Worm (Caenorhabditis elegans) whole organism, early embryonic: Measurements from ENCODE around the gene acc-1.

Source experiments
- B0310.2 ChIP-seq: sonication (generic microtip); optimal IDR thresholded peaks from 2 replicates; lab custom pipeline; 2016; ENCODE audit warnings: mild to moderate bottlenecking, missing genetic modification characterization, missing compliant biosample characterization
- F13C5.2 ChIP-seq: sonication (generic microtip); optimal IDR thresholded peaks from 2 replicates; lab custom pipeline; 2017; ENCODE audit warnings: mild to moderate bottlenecking, missing genetic modification characterization, inconsistent platforms, missing compliant biosample characterization
- aly-1 ChIP-seq: sonication (generic microtip); optimal IDR thresholded peaks from 2 replicates; lab custom pipeline; 2016; ENCODE audit warnings: missing genetic modification characterization, missing compliant biosample characterization
- ama-1 ChIP-seq: fragments of 150-350 bp; optimal IDR thresholded peaks from 2 replicates; lab custom pipeline; 2014
- ceh-13 ChIP-seq: fragments of 200-800 bp; sonication (Bioruptor generic); optimal IDR thresholded peaks from 2 replicates; lab custom pipeline; 2018; ENCODE audit warnings: mild to moderate bottlenecking, missing genetic modification characterization, missing compliant biosample characterization
- ceh-36 ChIP-seq: sonication (generic microtip); optimal IDR thresholded peaks from 2 replicates; lab custom pipeline; 2016; ENCODE audit warnings: missing genetic modification characterization, inconsistent platforms, missing compliant biosample characterization
- ets-7 ChIP-seq: sonication (generic microtip); optimal IDR thresholded peaks from 2 replicates; lab custom pipeline; 2016; ENCODE audit warnings: missing genotype, missing genetic modification characterization, missing compliant biosample characterization
- flt-1 ChIP-seq: fragments of 200-800 bp; sonication (Bioruptor generic); IDR thresholded peaks from 2 replicates; pipeline ENCODE4 v1.3.6; 2022; ENCODE audit warnings: missing genetic modification characterization, missing compliant biosample characterization
- hmbx-1 ChIP-seq: sonication (generic microtip); optimal IDR thresholded peaks from 2 replicates; lab custom pipeline; 2016; ENCODE audit warnings: mild to moderate bottlenecking, missing genetic modification characterization, missing compliant biosample characterization
- hmg-4 ChIP-seq: fragments of 200-800 bp; sonication (Bioruptor generic); optimal IDR thresholded peaks from 2 replicates; lab custom pipeline; 2018; ENCODE audit warnings: mild to moderate bottlenecking, missing genetic modification characterization, missing compliant biosample characterization
- hnd-1 ChIP-seq: sonication (generic microtip); optimal IDR thresholded peaks from 2 replicates; lab custom pipeline; 2016; ENCODE audit warnings: missing genetic modification characterization, missing compliant biosample characterization
- pes-1 ChIP-seq: fragments of 200-800 bp; sonication (Bioruptor generic); IDR thresholded peaks from 2 replicates; pipeline ENCODE4 v1.3.6; 2022; ENCODE audit warnings: missing genetic modification reagents, missing genetic modification characterization, missing compliant biosample characterization
- scrt-1 ChIP-seq: fragments of 200-800 bp; sonication (Bioruptor generic); IDR thresholded peaks from 2 replicates; pipeline ENCODE4 v1.3.6; 2022; ENCODE audit warnings: missing genetic modification characterization, missing compliant biosample characterization
- sea-1 ChIP-seq: fragments of 200-800 bp; sonication (Bioruptor generic); conservative IDR thresholded peaks from 2 replicates; pipeline ENCODE4 v1.3.6; 2022; ENCODE audit warnings: missing genetic modification characterization, missing compliant biosample characterization
- tbx-11 ChIP-seq: fragments of 200-800 bp; sonication (Bioruptor generic); IDR thresholded peaks from 2 replicates; pipeline ENCODE4 v1.3.6; 2022; ENCODE audit warnings: missing genetic modification characterization, missing compliant biosample characterization
- tbx-37 ChIP-seq: fragments of 200-800 bp; sonication (Bioruptor generic); conservative IDR thresholded peaks from 2 replicates; pipeline ENCODE4 v1.3.6; 2022; ENCODE audit warnings: missing genetic modification reagents, missing genetic modification characterization, missing compliant biosample characterization
- tra-4 ChIP-seq: sonication (generic microtip); optimal IDR thresholded peaks from 2 replicates; lab custom pipeline; 2017; ENCODE audit warnings: missing genetic modification characterization, missing compliant biosample characterization

The acc-1 gene

DNA sequence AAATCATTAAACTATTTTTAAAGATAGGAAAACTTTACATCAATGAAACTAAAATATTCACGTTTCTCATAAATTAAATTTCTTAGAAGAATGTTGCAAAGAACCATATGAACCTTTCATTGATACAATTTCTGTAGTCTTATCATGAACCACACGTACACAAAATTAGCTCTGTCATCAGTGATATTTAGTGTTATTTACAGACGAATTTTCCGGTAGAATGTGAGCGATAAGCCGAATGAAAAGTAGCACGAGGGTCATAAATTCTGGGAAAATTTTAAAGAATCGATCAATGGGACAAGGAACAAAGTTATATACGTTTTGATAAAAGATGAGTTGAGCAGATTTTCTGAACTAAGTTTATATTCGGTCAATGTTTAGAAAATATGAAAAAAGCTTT, 18.7 kb downstream of the acc-1 start:
- TF ChIP-seq tbx-11 (GFP tag; lab: Robert Waterston, UW) (no peak), tbx-37 (GFP tag; lab: Robert Waterston, UW) (no peak), hnd-1 (no peak), tra-4 (no peak), pes-1 (GFP tag; lab: Robert Waterston, UW) (no peak), F13C5.2 (tag; lab: Kevin White, UChicago) (no peak)

DNA sequence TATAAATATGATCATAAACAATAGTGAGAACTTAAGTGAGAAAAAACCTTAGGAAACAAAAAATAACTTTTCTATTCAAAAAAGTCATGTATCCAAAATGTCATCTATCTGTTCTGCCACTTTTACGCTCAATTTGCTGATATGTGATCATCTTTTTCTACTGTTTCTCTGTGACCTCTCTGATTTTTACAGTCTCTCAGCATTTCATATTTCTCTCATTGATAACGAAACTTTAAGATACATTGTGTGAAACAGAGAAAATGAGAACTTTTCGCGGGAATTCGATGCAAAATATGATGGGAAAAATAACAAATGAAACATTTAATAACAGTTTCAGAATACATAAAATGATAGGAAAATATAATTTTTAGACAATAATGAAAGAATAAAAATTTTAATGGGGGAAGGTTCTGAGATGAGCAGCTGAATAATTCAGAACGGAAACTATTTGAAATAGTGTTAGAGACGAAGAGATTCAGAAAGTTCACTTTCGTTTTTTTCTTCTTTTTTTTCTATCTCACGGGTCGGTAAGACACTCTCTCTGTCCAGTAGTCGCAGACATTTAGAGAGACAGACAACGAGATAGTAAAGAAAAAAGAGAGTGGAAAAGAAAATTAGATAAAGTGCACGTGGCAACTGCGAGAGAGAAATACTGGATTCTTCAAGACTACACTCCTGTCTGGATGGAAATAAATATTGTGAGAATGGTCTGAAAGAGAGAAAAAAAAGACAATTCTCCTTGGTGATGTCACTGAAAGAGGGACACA, 19.6 kb downstream of the acc-1 start:
- no peak for TF ChIP-seq ets-7
- no peak for TF ChIP-seq hmbx-1 (tag; lab: Kevin White, UChicago)
- TF ChIP-seq pes-1 (GFP tag; lab: Robert Waterston, UW): no peak
- no peak for TF ChIP-seq flt-1
- TF ChIP-seq hmg-4 (GFP tag; lab: Kevin White, UChicago): no peak
- no peak for TF ChIP-seq B0310.2 (tag; lab: Kevin White, UChicago)
- no peak for TF ChIP-seq aly-1 (tag; lab: Kevin White, UChicago)
- no peak for TF ChIP-seq ceh-13 (GFP tag; lab: Kevin White, UChicago)
- TF ChIP-seq tbx-11 (GFP tag; lab: Robert Waterston, UW): no peak
- TF ChIP-seq hnd-1: no peak
- no peak for TF ChIP-seq sea-1 (GFP tag; lab: Robert Waterston, UW)
- no peak for TF ChIP-seq ama-1 (lab: Kevin White, UChicago)
- TF ChIP-seq scrt-1 (GFP tag; lab: Robert Waterston, UW): no peak
- no peak for TF ChIP-seq tra-4
- no peak for TF ChIP-seq ceh-36 (tag; lab: Kevin White, UChicago)
- no peak for TF ChIP-seq tbx-37 (GFP tag; lab: Robert Waterston, UW)

ce11 chrIV:9678007-9678406, 20.2 kb downstream of the acc-1 start:
- no peak for TF ChIP-seq F13C5.2 (tag; lab: Kevin White, UChicago)
- no peak for TF ChIP-seq tbx-37 (GFP tag; lab: Robert Waterston, UW)
- no peak for TF ChIP-seq pes-1 (GFP tag; lab: Robert Waterston, UW)
- TF ChIP-seq aly-1 (tag; lab: Kevin White, UChicago): no peak
- TF ChIP-seq hmbx-1 (tag; lab: Kevin White, UChicago): no peak
- no peak for TF ChIP-seq scrt-1 (GFP tag; lab: Robert Waterston, UW)
- TF ChIP-seq ama-1 (lab: Kevin White, UChicago): no peak
- TF ChIP-seq hnd-1: no peak
- no peak for TF ChIP-seq sea-1 (GFP tag; lab: Robert Waterston, UW)
- no peak for TF ChIP-seq B0310.2 (tag; lab: Kevin White, UChicago)

DNA sequence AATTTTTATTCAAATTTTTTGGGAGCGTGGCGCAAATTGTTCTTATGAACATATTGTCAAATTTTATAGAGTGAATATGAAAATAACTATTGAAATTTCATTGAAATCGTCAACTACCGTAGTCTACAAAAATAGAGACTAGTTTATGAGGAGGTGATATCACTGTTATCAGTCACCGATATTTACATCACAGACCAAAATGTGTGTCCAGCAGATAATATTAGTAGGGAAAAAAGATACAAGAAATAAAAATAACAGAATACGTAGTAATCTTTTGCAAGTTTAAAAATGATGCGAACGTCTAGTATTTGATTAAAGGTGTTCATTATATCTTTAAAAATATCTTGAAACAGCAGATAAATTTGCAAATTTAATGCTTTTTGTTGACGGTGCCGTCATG, 21.4 kb downstream of the acc-1 start:
- no peak for TF ChIP-seq hmbx-1 (tag; lab: Kevin White, UChicago)
- TF ChIP-seq sea-1 (GFP tag; lab: Robert Waterston, UW): no peak

- no peak for TF ChIP-seq ama-1 (lab: Kevin White, UChicago)
- TF ChIP-seq hmg-4 (GFP tag; lab: Kevin White, UChicago): no peak
- no peak for TF ChIP-seq ceh-13 (GFP tag; lab: Kevin White, UChicago)
- no peak for TF ChIP-seq F13C5.2 (tag; lab: Kevin White, UChicago)
- TF ChIP-seq ets-7: no peak
- TF ChIP-seq aly-1 (tag; lab: Kevin White, UChicago): no peak
- TF ChIP-seq scrt-1 (GFP tag; lab: Robert Waterston, UW): no peak
- TF ChIP-seq tra-4: no peak
- no peak for TF ChIP-seq flt-1
- TF ChIP-seq hmbx-1 (tag; lab: Kevin White, UChicago): no peak
- no peak for TF ChIP-seq pes-1 (GFP tag; lab: Robert Waterston, UW)
- no peak for TF ChIP-seq B0310.2 (tag; lab: Kevin White, UChicago)
- TF ChIP-seq ceh-36 (tag; lab: Kevin White, UChicago): no peak
- TF ChIP-seq hnd-1: no peak
- TF ChIP-seq tbx-11 (GFP tag; lab: Robert Waterston, UW): no peak
- TF ChIP-seq tbx-37 (GFP tag; lab: Robert Waterston, UW): no peak
- no peak for TF ChIP-seq sea-1 (GFP tag; lab: Robert Waterston, UW)
Measured at ce11 chrIV:9680841-9681240, 23.0 kb downstream of the acc-1 start, which contains the start of gene ins-8. ins-8 (minus strand) TSS chrIV:9680941.

- TF ChIP-seq tbx-11 (GFP tag; lab: Robert Waterston, UW) (no peak), pes-1 (GFP tag; lab: Robert Waterston, UW) (no peak), aly-1 (tag; lab: Kevin White, UChicago) (no peak), F13C5.2 (tag; lab: Kevin White, UChicago) (no peak), ceh-36 (tag; lab: Kevin White, UChicago) (no peak), ama-1 (lab: Kevin White, UChicago) (no peak)
Measured at ce11 chrIV:9682514-9682913, 24.7 kb downstream of the acc-1 start, which contains the start of gene ins-7. ins-7 (minus strand) TSS chrIV:9682845.

DNA sequence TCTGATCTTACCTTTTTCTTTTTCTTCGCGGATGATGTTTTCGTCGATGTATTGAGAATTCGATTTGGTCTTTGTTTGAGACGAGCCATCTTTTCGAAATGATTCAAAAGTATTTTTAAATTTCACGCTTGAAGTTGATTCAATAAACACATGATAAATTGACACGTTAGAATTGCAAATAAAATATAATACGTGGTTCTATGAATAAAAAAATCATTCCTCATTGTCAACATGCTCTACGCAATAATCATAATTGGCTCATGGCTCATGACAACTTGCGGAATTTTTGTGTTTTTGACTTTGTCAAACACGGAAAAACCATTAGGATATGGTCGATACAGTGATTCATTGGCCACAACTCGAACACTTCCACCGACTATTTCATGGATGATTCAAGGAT, 25.6 kb downstream of the acc-1 start, which contains the start of the genes htas-1 and ZK1251.3:
Gene htas-1, minus strand, starts transcription at position 101 of the 400 bp plus-strand sequence.
Gene ZK1251.3, plus strand, starts transcription at position 226 of the 400 bp plus-strand sequence.
- TF ChIP-seq ets-7 (no peak), hmg-4 (GFP tag; lab: Kevin White, UChicago) (no peak), flt-1 (no peak), sea-1 (GFP tag; lab: Robert Waterston, UW) (no peak), scrt-1 (GFP tag; lab: Robert Waterston, UW) (no peak), ceh-13 (GFP tag; lab: Kevin White, UChicago) (no peak), hnd-1 (no peak), pes-1 (GFP tag; lab: Robert Waterston, UW) (no peak), tbx-11 (GFP tag; lab: Robert Waterston, UW) (no peak), tbx-37 (GFP tag; lab: Robert Waterston, UW) (no peak), tra-4 (no peak), ceh-36 (tag; lab: Kevin White, UChicago) (no peak), hmbx-1 (tag; lab: Kevin White, UChicago) (no peak), ama-1 (lab: Kevin White, UChicago) (no peak)
